Worm (Caenorhabditis elegans): ENCODE results near the gene spr-3.

- TF ChIP-seq elt-3 (tag; optimal IDR thresholded peaks at IDR 0.05) (no peak), sma-3 (GFP tag; optimal IDR thresholded peaks at IDR 0.05) (no peak), nhr-6 (tag; optimal IDR thresholded peaks at IDR 0.05) (no peak), dmd-4 (tag; optimal IDR thresholded peaks at IDR 0.05) (no peak), nhr-237 (tag; optimal IDR thresholded peaks at IDR 0.05) (no peak), zag-1 (tag; optimal IDR thresholded peaks at IDR 0.05) (no peak), ama-1 (optimal IDR thresholded peaks at IDR 0.05) (no peak), unc-62 (GFP tag; optimal IDR thresholded peaks at IDR 0.05) (no peak), peb-1 (tag; optimal IDR thresholded peaks at IDR 0.05) (no peak), nhr-11 (tag; optimal IDR thresholded peaks at IDR 0.05) (no peak)
Measured at ce11 chrX:4464367-4464766, 49.5 kb upstream of the spr-3 start.
